Worm (Caenorhabditis elegans) whole organism, L4 larva: Measurements from ENCODE around the gene srw-42.

Experiments used
- F37D6.2 ChIP-seq: sonication (generic microtip); optimal IDR thresholded peaks from 2 replicates; lab custom pipeline; 2016; ENCODE audit warnings: mild to moderate bottlenecking, missing genetic modification characterization, missing compliant biosample characterization
- ZK546.5 ChIP-seq, 2 experiments: sonication (generic microtip); optimal IDR thresholded peaks; 2 replicates each; lab custom pipeline; 2017; ENCODE audit warnings: missing biosample characterization in 2 of 2, missing genetic modification characterization in 2 of 2
- arid-1 ChIP-seq: fragments of 200-800 bp; sonication (Bioruptor generic); conservative IDR thresholded peaks from 2 replicates; pipeline ENCODE4 v1.3.6; 2022; ENCODE audit warnings: missing genetic modification reagents, missing genetic modification characterization, missing compliant biosample characterization
- dmd-6 ChIP-seq: fragments of 200-800 bp; sonication (Bioruptor generic); IDR thresholded peaks from 2 replicates; pipeline ENCODE4 v1.3.6; 2022; ENCODE audit warnings: missing genetic modification reagents, missing genetic modification characterization, missing compliant biosample characterization
- lin-39 ChIP-seq: fragments of 150-350 bp; optimal IDR thresholded peaks from 2 replicates; lab custom pipeline; 2014; ENCODE audit warnings: missing biosample characterization, missing genetic modification reagents, missing genetic modification characterization
- lsy-2 ChIP-seq, 2 experiments: fragments of 150-350 bp in 1 of 2; sonication (generic microtip) in 1 of 2; optimal IDR thresholded peaks; 2 replicates each; lab custom pipeline; 2014 to 2017; ENCODE audit warnings: missing biosample characterization in 2 of 2, missing genetic modification characterization in 2 of 2
- nhr-76 ChIP-seq: fragments of 150-350 bp; optimal IDR thresholded peaks from 2 replicates; lab custom pipeline; 2014; ENCODE audit warnings: missing biosample characterization, missing genetic modification characterization
- saeg-2 ChIP-seq: fragments of 200-800 bp; sonication (Bioruptor generic); IDR thresholded peaks from 2 replicates; pipeline ENCODE4 v1.3.6; 2022; ENCODE audit warnings: missing genetic modification reagents, missing genetic modification characterization, missing compliant biosample characterization
- skn-1 ChIP-seq: fragments of 150-350 bp; optimal IDR thresholded peaks from 2 replicates; lab custom pipeline; 2014; ENCODE audit warnings: missing biosample characterization, missing genetic modification characterization
- spr-1 ChIP-seq: sonication (generic microtip); optimal IDR thresholded peaks from 2 replicates; lab custom pipeline; 2016; ENCODE audit warnings: mild to moderate bottlenecking, missing genetic modification characterization, missing compliant biosample characterization
- ztf-11 ChIP-seq: fragments of 150-350 bp; optimal IDR thresholded peaks from 2 replicates; lab custom pipeline; 2014; ENCODE audit warnings: missing biosample characterization, missing genetic modification characterization

DNA sequence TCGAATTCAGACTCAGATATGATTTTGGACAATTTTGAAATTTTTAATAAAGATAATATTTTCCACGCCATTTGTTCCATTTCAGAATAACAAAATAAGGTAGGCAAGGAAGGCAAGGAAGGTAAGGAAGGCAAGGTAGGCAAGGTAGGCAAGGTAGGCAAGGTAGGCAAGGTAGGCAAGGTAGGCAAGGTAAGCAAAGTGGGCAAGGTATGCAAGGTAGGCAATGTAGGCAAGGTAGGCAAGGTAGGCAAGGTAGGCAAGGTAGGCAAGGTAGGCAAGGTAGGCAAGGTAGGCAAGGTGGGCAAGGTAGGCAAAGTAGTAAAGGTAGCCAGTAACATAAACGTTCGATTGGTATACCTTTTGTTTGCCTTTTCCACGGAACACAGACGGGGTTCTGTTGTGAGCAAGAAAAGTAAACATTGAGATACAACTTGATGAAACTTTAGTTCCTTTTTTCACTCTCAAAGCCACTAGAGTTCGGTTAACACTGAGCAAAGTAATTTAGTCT is 6.2 kb upstream of the srw-42 start, which contains the start of gene Y70C5C.1:
- TF ChIP-seq spr-1 (tag; lab: Kevin White, UChicago), result no peak
- TF ChIP-seq lin-39, result no peak
- no peak for TF ChIP-seq ZK546.5 (tag; optimal IDR thresholded peaks at IDR 0.05; lab: Kevin White, UChicago)
- no peak for TF ChIP-seq lsy-2 (tag; optimal IDR thresholded peaks at IDR 0.05; lab: Kevin White, UChicago)
- TF ChIP-seq skn-1, result no peak
- TF ChIP-seq saeg-2 (GFP tag; lab: Robert Waterston, UW), result no peak
- no peak for TF ChIP-seq nhr-76
- no peak for TF ChIP-seq arid-1 (GFP tag; lab: Robert Waterston, UW)
- no peak for TF ChIP-seq F37D6.2 (tag; lab: Kevin White, UChicago)
- no peak for TF ChIP-seq dmd-6 (GFP tag; lab: Robert Waterston, UW)
- TF ChIP-seq ztf-11 (tag; lab: Kevin White, UChicago), result no peak
